Worm (Caenorhabditis elegans): ENCODE measurements around the gene C56G2.22.

ce11 chrIII:6360825-6361224 is 14.6 kb downstream of the C56G2.22 start:
- TF ChIP-seq mep-1 (tag; optimal IDR thresholded peaks at IDR 0.05) (no peak), nhr-76 (tag; optimal IDR thresholded peaks at IDR 0.05) (no peak), nhr-12 (tag; optimal IDR thresholded peaks at IDR 0.05) (no peak), unc-62 (GFP tag; optimal IDR thresholded peaks at IDR 0.05) (no peak), mab-5 (tag; optimal IDR thresholded peaks at IDR 0.05) (no peak), ztf-11 (tag; optimal IDR thresholded peaks at IDR 0.05) (no peak), unc-39 (tag; optimal IDR thresholded peaks at IDR 0.05) (no peak), blmp-1 (tag; optimal IDR thresholded peaks at IDR 0.05) (no peak), nhr-237 (tag; optimal IDR thresholded peaks at IDR 0.05) (no peak), pha-4 (tag; optimal IDR thresholded peaks at IDR 0.05) (no peak), ham-2 (GFP tag; optimal IDR thresholded peaks at IDR 0.05) (no peak), bed-3 (GFP tag; optimal IDR thresholded peaks at IDR 0.05) (no peak), mls-2 (tag; optimal IDR thresholded peaks at IDR 0.05) (no peak)
